Worm (Caenorhabditis elegans) whole organism, mixed stage, embryonic: ENCODE data around the gene paa-1.

Source experiments
- blmp-1 ChIP-seq: fragments of 150-350 bp; optimal IDR thresholded peaks from 2 replicates; lab custom pipeline; 2014; ENCODE audit warnings: missing biosample characterization, missing genetic modification characterization
- ceh-39 ChIP-seq: fragments of 150-350 bp; optimal IDR thresholded peaks from 2 replicates; lab custom pipeline; 2014; ENCODE audit warnings: missing biosample characterization, missing genetic modification characterization
- flh-1 ChIP-seq: fragments of 200-800 bp; sonication (Bioruptor generic); optimal IDR thresholded peaks from 2 replicates; lab custom pipeline; 2018; ENCODE audit warnings: mild to moderate bottlenecking, missing genetic modification characterization, moderate library complexity, missing compliant biosample characterization
- lsy-2 ChIP-seq: fragments of 150-350 bp; optimal IDR thresholded peaks from 2 replicates; lab custom pipeline; 2014; ENCODE audit warnings: missing biosample characterization, missing genetic modification characterization
- mep-1 ChIP-seq: fragments of 150-350 bp; optimal IDR thresholded peaks from 2 replicates; lab custom pipeline; 2017; ENCODE audit warnings: missing biosample characterization, missing genetic modification reagents, missing genetic modification characterization, inconsistent platforms
- nhr-12 ChIP-seq: fragments of 150-350 bp; optimal IDR thresholded peaks from 2 replicates; lab custom pipeline; 2014; ENCODE audit warnings: missing biosample characterization, missing genetic modification characterization
- nhr-237 ChIP-seq: fragments of 150-350 bp; optimal IDR thresholded peaks from 2 replicates; lab custom pipeline; 2014; ENCODE audit warnings: missing biosample characterization, missing genetic modification characterization
- snpc-4 ChIP-seq: fragments of 150-350 bp; optimal IDR thresholded peaks from 2 replicates; lab custom pipeline; 2014; ENCODE audit warnings: missing biosample characterization, missing genetic modification characterization
- tbx-8 ChIP-seq: fragments of 200-800 bp; sonication (Bioruptor generic); optimal IDR thresholded peaks from 2 replicates; lab custom pipeline; 2018; ENCODE audit warnings: mild to moderate bottlenecking, missing genetic modification characterization, moderate library complexity, missing compliant biosample characterization
- unc-39 ChIP-seq: fragments of 150-350 bp; optimal IDR thresholded peaks from 2 replicates; lab custom pipeline; 2014; ENCODE audit warnings: missing biosample characterization, missing genetic modification characterization

DNA sequence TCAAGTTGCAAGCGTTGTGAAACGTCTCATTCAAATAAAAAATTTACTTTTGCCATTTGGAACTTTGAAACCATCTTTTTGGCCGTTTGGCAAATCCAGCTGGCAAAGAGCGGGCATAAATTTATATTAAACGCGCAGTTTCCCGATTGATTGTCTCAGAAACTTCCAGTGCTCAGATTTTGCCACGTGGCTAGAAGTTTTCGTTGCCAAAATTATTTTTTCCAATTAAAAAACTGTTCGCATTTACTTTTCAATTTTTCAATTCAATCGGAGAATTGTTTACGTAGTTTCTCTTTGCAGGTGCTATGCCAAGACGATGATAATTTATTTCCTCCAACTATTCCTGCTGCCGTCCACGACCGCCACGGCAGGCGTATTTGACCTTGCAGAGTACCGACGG is 2.8 kb downstream of the paa-1 start, which contains the start of gene F48E8.4:
- TF ChIP-seq ceh-39 (tag; lab: Kevin White, UChicago) (no peak), blmp-1 (tag; lab: Kevin White, UChicago) (no peak), snpc-4 (tag; lab: Kevin White, UChicago) (no peak), mep-1 (tag; lab: Kevin White, UChicago) (no peak), lsy-2 (tag; lab: Kevin White, UChicago) (no peak), nhr-12 (tag; lab: Kevin White, UChicago) (no peak), nhr-237 (tag; lab: Kevin White, UChicago) (no peak), unc-39 (tag; lab: Kevin White, UChicago) (no peak), tbx-8 (GFP tag; lab: Kevin White, UChicago) (no peak), flh-1 (GFP tag; lab: Kevin White, UChicago) (no peak)
